Fruit fly (Drosophila melanogaster) whole organism, prepupa: ENCODE measurements around the gene bdwf.

ENCODE experiments used
- Blimp-1 ChIP-seq: fragments of 200-800 bp; sonication (Bioruptor generic); optimal IDR thresholded peaks from 3 replicates; lab custom pipeline; 2017; ENCODE audit warnings: missing biosample characterization, missing genetic modification characterization, mild to moderate bottlenecking, moderate library complexity, missing genetic modification reagents
- CG10669 ChIP-seq: fragments of 200-800 bp; sonication (Bioruptor generic); optimal IDR thresholded peaks from 3 replicates; lab custom pipeline; 2018; ENCODE audit warnings: missing biosample characterization, mild to moderate bottlenecking, missing genetic modification characterization, moderate library complexity
- CG11294 ChIP-seq: fragments of 200-800 bp; sonication (Bioruptor generic); IDR thresholded peaks from 2 replicates; pipeline ENCODE4 v1.3.6; 2022; ENCODE audit warnings: missing biosample characterization, missing genetic modification characterization
- CG11902 ChIP-seq: fragments of 200-800 bp; sonication (Bioruptor generic); optimal IDR thresholded peaks from 3 replicates; lab custom pipeline; 2016; ENCODE audit warnings: missing biosample characterization, missing genetic modification characterization
- CG15336 ChIP-seq: fragments of 200-800 bp; sonication (Bioruptor generic); IDR thresholded peaks from 2 replicates; pipeline ENCODE4 v1.3.6; 2022; ENCODE audit warnings: missing biosample characterization, missing genetic modification characterization
- CG1621 ChIP-seq: fragments of 200-800 bp; sonication (Bioruptor generic); optimal IDR thresholded peaks from 3 replicates; lab custom pipeline; 2018; ENCODE audit warnings: missing biosample characterization, mild to moderate bottlenecking, missing genetic modification characterization
- CG3032 ChIP-seq: fragments of 200-800 bp; optimal IDR thresholded peaks from 2 replicates; lab custom pipeline; 2019; ENCODE audit warnings: missing biosample characterization, mild to moderate bottlenecking, missing genetic modification characterization, moderate library complexity
- CG32006 ChIP-seq: fragments of 200-800 bp; sonication (Bioruptor generic); optimal IDR thresholded peaks from 3 replicates; lab custom pipeline; 2017; ENCODE audit warnings: missing biosample characterization, mild to moderate bottlenecking, missing genetic modification characterization
- CG34406 ChIP-seq: fragments of 200-800 bp; sonication (Bioruptor generic); optimal IDR thresholded peaks from 3 replicates; lab custom pipeline; 2016; ENCODE audit warnings: missing biosample characterization, missing genetic modification characterization
- CG4318 ChIP-seq: fragments of 200-800 bp; sonication (Bioruptor generic); optimal IDR thresholded peaks from 3 replicates; lab custom pipeline; 2017; ENCODE audit warnings: missing biosample characterization, mild to moderate bottlenecking, missing genetic modification characterization
- CG6163 ChIP-seq: fragments of 200-800 bp; sonication (Bioruptor generic); IDR thresholded peaks from 3 replicates; pipeline ENCODE4 v1.3.6; 2022; ENCODE audit warnings: missing biosample characterization, missing genetic modification characterization
- CG6276 ChIP-seq: fragments of 200-800 bp; sonication (Bioruptor generic); optimal IDR thresholded peaks from 2 replicates; lab custom pipeline; 2017; ENCODE audit warnings: missing biosample characterization, mild to moderate bottlenecking, missing genetic modification characterization
- CG6808 ChIP-seq: fragments of 200-800 bp; sonication (Bioruptor generic); optimal IDR thresholded peaks from 3 replicates; lab custom pipeline; 2017; ENCODE audit warnings: missing biosample characterization, missing genetic modification characterization, mild to moderate bottlenecking, moderate library complexity, missing genetic modification reagents
- CG7368 ChIP-seq: fragments of 200-800 bp; sonication (Bioruptor generic); optimal IDR thresholded peaks from 3 replicates; lab custom pipeline; 2016; ENCODE audit warnings: missing biosample characterization, missing genetic modification characterization
- Eip75B ChIP-seq: fragments of 200-800 bp; sonication (Bioruptor generic); optimal IDR thresholded peaks from 3 replicates; lab custom pipeline; 2016; ENCODE audit warnings: missing biosample characterization, missing genetic modification characterization
- Eip78C ChIP-seq: fragments of 200-800 bp; sonication (Bioruptor generic); peaks from one replicate; lab custom pipeline; 2016; ENCODE audit warnings: missing biosample characterization, missing genetic modification characterization
- Ets21C ChIP-seq: fragments of 200-800 bp; sonication (Bioruptor generic); optimal IDR thresholded peaks from 3 replicates; lab custom pipeline; 2016; ENCODE audit warnings: missing biosample characterization, missing genetic modification characterization
- Gug ChIP-seq: fragments of 200-800 bp; sonication (Bioruptor generic); IDR thresholded peaks from 2 replicates; pipeline ENCODE4 v1.3.6; 2022; ENCODE audit warnings: missing biosample characterization, missing genetic modification characterization
- Hr38 ChIP-seq: sonication (Bioruptor generic); optimal IDR thresholded peaks from 2 replicates; lab custom pipeline; 2016; ENCODE audit warnings: missing biosample characterization, missing genetic modification characterization
- Lpt ChIP-seq: fragments of 200-800 bp; sonication (Bioruptor generic); optimal IDR thresholded peaks from 3 replicates; lab custom pipeline; 2016; ENCODE audit warnings: missing biosample characterization, missing genetic modification characterization
- Smox ChIP-seq: fragments of 200-800 bp; sonication (Bioruptor generic); optimal IDR thresholded peaks from 3 replicates; lab custom pipeline; 2016; ENCODE audit warnings: missing biosample characterization, missing genetic modification characterization
- Sox14 ChIP-seq: fragments of 200-800 bp; sonication (Bioruptor generic); optimal IDR thresholded peaks from 3 replicates; lab custom pipeline; 2016; ENCODE audit warnings: missing biosample characterization, missing genetic modification characterization
- achi ChIP-seq: fragments of 200-800 bp; sonication (Bioruptor generic); optimal IDR thresholded peaks from 3 replicates; lab custom pipeline; 2016; ENCODE audit warnings: missing biosample characterization, missing genetic modification characterization
- cyc ChIP-seq: fragments of 200-800 bp; sonication (Bioruptor generic); optimal IDR thresholded peaks from 3 replicates; lab custom pipeline; 2016; ENCODE audit warnings: missing biosample characterization, missing genetic modification characterization
- eg ChIP-seq: fragments of 200-800 bp; sonication (Bioruptor generic); IDR thresholded peaks from 3 replicates; pipeline ENCODE4 v1.3.6; 2022; ENCODE audit warnings: missing biosample characterization, missing genetic modification characterization
- esn ChIP-seq: fragments of 200-800 bp; sonication (Bioruptor generic); optimal IDR thresholded peaks from 2 replicates; lab custom pipeline; 2016; ENCODE audit warnings: missing biosample characterization, mild to moderate bottlenecking, missing genetic modification characterization, moderate library complexity
- fd59A ChIP-seq: fragments of 200-800 bp; sonication (Bioruptor generic); optimal IDR thresholded peaks from 2 replicates; lab custom pipeline; 2017; ENCODE audit warnings: missing biosample characterization, mild to moderate bottlenecking, missing genetic modification characterization, missing genetic modification reagents
- fkh ChIP-seq: fragments of 200-800 bp; sonication (Bioruptor generic); optimal IDR thresholded peaks from 3 replicates; lab custom pipeline; 2017; ENCODE audit warnings: missing biosample characterization, mild to moderate bottlenecking, missing genetic modification characterization, moderate library complexity
- lz ChIP-seq: fragments of 200-800 bp; sonication (Bioruptor generic); optimal IDR thresholded peaks from 3 replicates; lab custom pipeline; 2016; ENCODE audit warnings: missing biosample characterization, missing genetic modification characterization
- net ChIP-seq: fragments of 200-800 bp; sonication (Bioruptor generic); optimal IDR thresholded peaks from 3 replicates; lab custom pipeline; 2016; ENCODE audit warnings: missing biosample characterization, missing genetic modification characterization
- pdm3 ChIP-seq: fragments of 200-800 bp; sonication (Bioruptor generic); optimal IDR thresholded peaks from 3 replicates; lab custom pipeline; 2016; ENCODE audit warnings: missing biosample characterization, missing genetic modification characterization
- salr ChIP-seq, 2 experiments: fragments of 200-800 bp; sonication (Bioruptor generic); optimal IDR thresholded peaks; 3 replicates each; lab custom pipeline; 2016 to 2018; ENCODE audit warnings: missing biosample characterization in 2 of 2, missing genetic modification characterization in 2 of 2, mild to moderate bottlenecking in 1 of 2
- spab ChIP-seq: fragments of 200-800 bp; sonication (Bioruptor generic); optimal IDR thresholded peaks from 2 replicates; lab custom pipeline; 2017; ENCODE audit warnings: missing biosample characterization, mild to moderate bottlenecking, missing genetic modification characterization, missing genetic modification reagents
- ss ChIP-seq, 2 experiments: fragments of 200-800 bp; sonication (Bioruptor generic); optimal IDR thresholded peaks; 2 replicates in 1 of 2; 3 replicates in 1 of 2; lab custom pipeline; 2017 to 2018; ENCODE audit warnings: mild to moderate bottlenecking in 2 of 2, missing biosample characterization in 2 of 2, missing genetic modification characterization in 2 of 2, moderate library complexity in 1 of 2
- svp ChIP-seq: fragments of 200-800 bp; sonication (Bioruptor generic); peaks from one replicate; lab custom pipeline; 2016; ENCODE audit warnings: missing biosample characterization, missing genetic modification characterization
- vri ChIP-seq: fragments of 200-800 bp; sonication (Bioruptor generic); optimal IDR thresholded peaks from 3 replicates; lab custom pipeline; 2016; ENCODE audit warnings: missing biosample characterization, mild to moderate bottlenecking, missing genetic modification characterization

The bdwf gene

DNA sequence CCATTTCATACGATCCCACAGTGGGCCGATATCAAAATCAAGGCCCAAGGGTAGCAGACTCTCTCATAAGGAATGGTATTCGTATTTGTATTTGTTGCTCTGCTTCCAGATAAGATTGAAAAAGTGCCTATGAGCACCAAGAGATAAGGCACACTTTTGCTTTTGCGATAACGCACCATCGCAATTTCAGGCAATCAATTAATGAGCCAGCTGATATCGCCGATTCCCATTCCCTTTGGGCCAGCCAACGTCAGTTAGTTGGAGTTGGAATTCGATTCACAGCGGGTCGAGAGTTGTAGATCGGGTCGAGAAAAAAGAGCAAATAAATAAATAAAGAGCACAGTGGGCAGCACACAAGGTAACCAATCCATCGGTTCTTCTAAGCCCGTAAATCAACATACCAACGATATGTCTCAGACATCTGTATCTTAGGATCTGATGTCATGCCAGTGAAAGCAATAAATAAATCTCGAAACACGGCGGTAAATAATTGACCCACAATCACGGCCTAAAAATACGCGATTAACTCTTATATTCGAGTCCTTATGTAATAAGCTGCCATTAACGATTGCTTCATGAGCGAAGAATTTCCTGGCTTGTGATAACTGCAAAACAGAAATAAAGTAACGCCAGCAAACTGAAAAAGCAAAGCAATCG, 34.8 kb downstream of the bdwf start, which contains the start of gene CG8907:
Gene CG8907 (plus strand): TSS at position 252 of the 657 bp plus-strand sequence.
- TF ChIP-seq Hr38 (GFP tag; lab: Kevin White, UChicago) (no peak), Eip78C (GFP tag; lab: Kevin White, UChicago) (peak; percentile 49), vri (GFP tag; lab: Kevin White, UChicago) (peak; percentile 93), Ets21C (GFP tag; lab: Kevin White, UChicago) (no peak), CG15336 (no peak), svp (GFP tag; lab: Kevin White, UChicago) (peak; percentile 94)

dm6 chr3R:17007336-17007735, 35.6 kb downstream of the bdwf start:
- no peak for TF ChIP-seq lz (GFP tag; lab: Kevin White, UChicago)
- TF ChIP-seq CG11902 (GFP tag; lab: Kevin White, UChicago), result no peak
- TF ChIP-seq CG6808, result no peak
- TF ChIP-seq spab (GFP tag; lab: Kevin White, UChicago), result no peak
- TF ChIP-seq Eip78C (GFP tag; lab: Kevin White, UChicago), result no peak
- TF ChIP-seq CG11294 (GFP tag; lab: Robert Waterston, UW), result no peak
- TF ChIP-seq vri (GFP tag; lab: Kevin White, UChicago), result no peak
- TF ChIP-seq CG34406 (GFP tag; lab: Kevin White, UChicago), result no peak
- no peak for TF ChIP-seq CG15336
- TF ChIP-seq CG1621 (tag; lab: Kevin White, UChicago), result no peak
- no peak for TF ChIP-seq CG32006 (GFP tag; lab: Kevin White, UChicago)
- no peak for TF ChIP-seq CG6163 (GFP tag; lab: Robert Waterston, UW)
- no peak for TF ChIP-seq CG4318 (GFP tag; lab: Kevin White, UChicago)

DNA sequence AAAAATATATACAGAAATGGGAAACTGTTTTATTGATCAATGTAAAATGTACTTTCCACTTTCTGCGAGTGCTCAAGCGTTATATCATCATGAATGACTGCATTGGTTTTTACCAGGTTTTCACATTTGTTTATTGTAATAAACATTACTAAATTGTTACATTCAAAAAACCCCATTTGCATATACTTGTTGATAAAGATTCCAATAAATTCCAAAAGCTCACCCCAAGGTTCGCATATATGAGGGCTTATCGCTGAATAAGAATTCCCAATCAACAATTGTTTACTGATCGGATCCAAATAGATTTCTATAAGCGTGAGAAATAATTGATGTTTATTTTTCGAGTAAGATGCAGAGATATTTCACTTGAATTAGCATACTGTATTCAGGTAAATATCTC, 39.5 kb downstream of the bdwf start:
- TF ChIP-seq CG7368 (GFP tag; lab: Kevin White, UChicago) (no peak), svp (GFP tag; lab: Kevin White, UChicago) (peak; percentile 39)

dm6 chr3R:17002218-17003110, 40.5 kb downstream of the bdwf start, which contains the start of the genes Sf3a1 and Irc:
TSS of gene Sf3a1 (minus strand) at chr3R:17002355.
TSS of gene Irc (plus strand) at chr3R:17002875.
- TF ChIP-seq Ets21C (GFP tag; lab: Kevin White, UChicago) (no peak), cyc (GFP tag; lab: Kevin White, UChicago) (no peak), fd59A (GFP tag; lab: Kevin White, UChicago) (no peak), net (GFP tag; lab: Kevin White, UChicago) (no peak), Lpt (GFP tag; lab: Kevin White, UChicago) (no peak), salr (GFP tag; optimal IDR thresholded peaks at IDR 0.05; lab: Kevin White, UChicago) (no peak), Eip78C (GFP tag; lab: Kevin White, UChicago) (peak; percentile 70), pdm3 (GFP tag; lab: Kevin White, UChicago) (no peak), CG15336 (no peak), Gug (0 out of 2 replicates have a peak, but pooled peaks have one; percentile 16), vri (GFP tag; lab: Kevin White, UChicago) (no peak), CG6276 (GFP tag; lab: Kevin White, UChicago) (no peak), fkh (GFP tag; lab: Kevin White, UChicago) (peak; percentile 33), Smox (GFP tag; lab: Kevin White, UChicago) (no peak), CG1621 (tag; lab: Kevin White, UChicago) (peak; percentile 85), eg (GFP tag; lab: Robert Waterston, UW) (0 out of 3 replicates have a peak, but pooled peaks have one; percentile 19), ss (GFP tag; optimal IDR thresholded peaks at IDR 0.05; lab: Kevin White, UChicago) (peak in 1 of 2 experiments; percentile 62), achi (GFP tag; lab: Kevin White, UChicago) (no peak), CG10669 (no peak), Blimp-1 (GFP tag; lab: Kevin White, UChicago) (no peak), Sox14 (GFP tag; lab: Kevin White, UChicago) (peak; percentile 44), CG6163 (GFP tag; lab: Robert Waterston, UW) (0 out of 3 replicates have a peak, but pooled peaks have one; percentile 31), Eip75B (no peak), CG11902 (GFP tag; lab: Kevin White, UChicago) (no peak), CG6808 (no peak), svp (GFP tag; lab: Kevin White, UChicago) (peak; percentile 93), esn (GFP tag; lab: Kevin White, UChicago) (peak; percentile 31), CG3032 (tag; lab: Kevin White, UChicago) (no peak), CG7368 (GFP tag; lab: Kevin White, UChicago) (no peak)
- TF ChIP-seq, all 60 proteins: peak for 10
